Worm (Caenorhabditis elegans): ENCODE data around the gene srx-56.

DNA sequence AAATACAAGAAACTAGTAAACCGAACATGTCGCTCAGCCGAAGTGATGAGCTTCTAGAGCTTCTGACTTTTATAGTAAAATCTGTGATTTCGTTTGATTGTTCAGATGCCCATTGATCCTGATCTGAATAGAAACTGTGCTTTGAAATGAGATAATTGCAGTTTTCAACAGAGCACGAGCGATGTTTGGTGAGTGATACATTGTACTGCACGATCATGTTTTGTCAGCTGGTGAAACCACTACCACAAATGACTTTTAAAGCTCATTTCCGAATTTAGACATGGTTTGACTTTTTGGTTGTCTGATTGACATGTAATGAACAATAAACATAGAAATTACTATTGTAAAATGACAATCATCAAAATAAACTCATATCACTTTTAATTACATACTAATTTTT lies 18.7 kb upstream of the srx-56 start, which contains the start of gene tag-293:
- TF ChIP-seq ceh-100 (GFP tag; IDR thresholded peaks at IDR 0.05), result no peak
- no peak for TF ChIP-seq lin-26 (GFP tag; IDR thresholded peaks at IDR 0.05)
- no peak for TF ChIP-seq efl-1 (GFP tag; optimal IDR thresholded peaks at IDR 0.05)
- no peak for TF ChIP-seq madf-6 (GFP tag; IDR thresholded peaks at IDR 0.05)
- no peak for TF ChIP-seq C17E4.6 (GFP tag; IDR thresholded peaks at IDR 0.05)
- no peak for TF ChIP-seq ztf-26 (tag; optimal IDR thresholded peaks at IDR 0.05)

All from whole organism, young adult.